Worm (Caenorhabditis elegans) whole organism, early embryonic: ENCODE data around the gene Y73C8C.8.

Source experiments
- B0310.2 ChIP-seq: sonication (generic microtip); optimal IDR thresholded peaks from 2 replicates; lab custom pipeline; 2016; ENCODE audit warnings: mild to moderate bottlenecking, missing genetic modification characterization, missing compliant biosample characterization
- hmbx-1 ChIP-seq: sonication (generic microtip); optimal IDR thresholded peaks from 2 replicates; lab custom pipeline; 2016; ENCODE audit warnings: mild to moderate bottlenecking, missing genetic modification characterization, missing compliant biosample characterization
- scrt-1 ChIP-seq: fragments of 200-800 bp; sonication (Bioruptor generic); IDR thresholded peaks from 2 replicates; pipeline ENCODE4 v1.3.6; 2022; ENCODE audit warnings: missing genetic modification characterization, missing compliant biosample characterization
- sea-1 ChIP-seq: fragments of 200-800 bp; sonication (Bioruptor generic); conservative IDR thresholded peaks from 2 replicates; pipeline ENCODE4 v1.3.6; 2022; ENCODE audit warnings: missing genetic modification characterization, missing compliant biosample characterization
- tra-4 ChIP-seq: sonication (generic microtip); optimal IDR thresholded peaks from 2 replicates; lab custom pipeline; 2017; ENCODE audit warnings: missing genetic modification characterization, missing compliant biosample characterization

- no peak for TF ChIP-seq B0310.2 (tag; lab: Kevin White, UChicago)
- no peak for TF ChIP-seq tra-4
- TF ChIP-seq scrt-1 (GFP tag; lab: Robert Waterston, UW), result no peak
- TF ChIP-seq sea-1, result no peak
- no peak for TF ChIP-seq hmbx-1 (tag; lab: Kevin White, UChicago)
Measured at ce11 chrV:3071548-3071947, 42.1 kb downstream of the Y73C8C.8 start, which contains the start of gene C50H11.13.
